Fruit fly (Drosophila melanogaster) whole organism, wandering third instar larva: Measurements from ENCODE around the gene CG17376.

Experiments
- Abd-B ChIP-seq: fragments of >200 bp; optimal IDR thresholded peaks from 2 replicates; lab custom pipeline; 2017; ENCODE audit warnings: missing biosample characterization, missing genetic modification characterization
- CG32264 ChIP-seq: fragments of 200-800 bp; sonication (Bioruptor generic); optimal IDR thresholded peaks from 2 replicates; lab custom pipeline; 2016; ENCODE audit warnings: missing biosample characterization, missing genetic modification characterization
- CG9705 ChIP-seq: fragments of 200-800 bp; sonication (Bioruptor generic); optimal IDR thresholded peaks from 2 replicates; lab custom pipeline; 2018; ENCODE audit warnings: missing biosample characterization, mild to moderate bottlenecking, missing genetic modification characterization
- CrebA ChIP-seq: fragments of 200-800 bp; sonication (Bioruptor generic); optimal IDR thresholded peaks from 2 replicates; lab custom pipeline; 2016; ENCODE audit warnings: missing biosample characterization, mild to moderate bottlenecking, missing genetic modification characterization, borderline replicate concordance
- Dfd ChIP-seq: fragments of >200 bp; optimal IDR thresholded peaks from 2 replicates; lab custom pipeline; 2017; ENCODE audit warnings: missing biosample characterization, missing genetic modification characterization
- Dif ChIP-seq: fragments of 200-275, 200-300 bp; sonication (Bioruptor generic); optimal IDR thresholded peaks from 2 replicates; lab custom pipeline; 2018; ENCODE audit warnings: missing biosample characterization, missing genetic modification characterization; ENCODE audit not compliant: partially characterized antibody
- GATAd ChIP-seq: sonication (Bioruptor generic); optimal IDR thresholded peaks from 2 replicates; lab custom pipeline; 2016; ENCODE audit warnings: missing biosample characterization, missing genetic modification characterization
- HLH106 ChIP-seq: fragments of 200-800 bp; optimal IDR thresholded peaks from 3 replicates; lab custom pipeline; 2019; ENCODE audit warnings: missing biosample characterization, mild to moderate bottlenecking, missing genetic modification characterization, moderate library complexity
- Hnf4 ChIP-seq: fragments of 200-800 bp; sonication (Bioruptor generic); optimal IDR thresholded peaks from 2 replicates; lab custom pipeline; 2016; ENCODE audit warnings: missing biosample characterization, mild to moderate bottlenecking, missing genetic modification characterization
- Hr78 ChIP-seq: fragments of >200 bp; optimal IDR thresholded peaks from 2 replicates; lab custom pipeline; 2017; ENCODE audit warnings: missing biosample characterization, missing genetic modification characterization
- Hr83 ChIP-seq: fragments of 200-300 bp; sonication (Bioruptor generic); optimal IDR thresholded peaks from 2 replicates; lab custom pipeline; 2016; ENCODE audit warnings: missing biosample characterization, mild to moderate bottlenecking, missing genetic modification characterization, moderate library complexity; ENCODE audit not compliant: poor library complexity, severe bottlenecking
- Mio ChIP-seq: sonication (Bioruptor generic); optimal IDR thresholded peaks from 2 replicates; lab custom pipeline; 2016; ENCODE audit warnings: missing biosample characterization, missing genetic modification characterization
- Myc ChIP-seq: fragments of >200 bp; optimal IDR thresholded peaks from 2 replicates; lab custom pipeline; 2017
- N ChIP-seq: fragments of >200 bp; optimal IDR thresholded peaks from 2 replicates; lab custom pipeline; 2018; ENCODE audit warnings: missing biosample characterization, missing external identifiers, missing genetic modification characterization
- Rel ChIP-seq, 2 experiments: fragments of 200-800 bp; sonication (Bioruptor generic) in 1 of 2; optimal IDR thresholded peaks; 2 replicates in 1 of 2; 3 replicates in 1 of 2; lab custom pipeline; 2016 to 2019; ENCODE audit warnings: mild to moderate bottlenecking in 2 of 2, missing biosample characterization in 2 of 2, missing genetic modification characterization in 2 of 2, moderate library complexity in 1 of 2
- br ChIP-seq: fragments of 200-800 bp; sonication (Bioruptor generic); optimal IDR thresholded peaks from 2 replicates; lab custom pipeline; 2016; ENCODE audit warnings: missing biosample characterization, missing genetic modification characterization
- brk ChIP-seq: fragments of 200-800 bp; sonication (Bioruptor generic); optimal IDR thresholded peaks from 2 replicates; lab custom pipeline; 2016; ENCODE audit warnings: missing biosample characterization, mild to moderate bottlenecking, missing genetic modification characterization
- dl ChIP-seq, 2 experiments: fragments of 175-275, 200-275 bp in 1 of 2; fragments of 200-275 bp in 1 of 2; sonication (Bioruptor generic); optimal IDR thresholded peaks; lab custom pipeline; 2018; ENCODE audit warnings: mild to moderate bottlenecking in 2 of 2, missing biosample characterization in 2 of 2, missing genetic modification characterization in 2 of 2, moderate library complexity in 2 of 2; ENCODE audit not compliant: partially characterized antibody in 2 of 2, insufficient read depth in 1 of 2
- dmrt93B ChIP-seq: fragments of 200-800 bp; sonication (Bioruptor generic); optimal IDR thresholded peaks from 2 replicates; lab custom pipeline; 2018; ENCODE audit warnings: missing biosample characterization, mild to moderate bottlenecking, missing genetic modification characterization
- ey ChIP-seq: fragments of 200-800 bp; sonication (Bioruptor generic); optimal IDR thresholded peaks from 2 replicates; lab custom pipeline; 2016; ENCODE audit warnings: missing biosample characterization, missing genetic modification characterization
- foxo ChIP-seq, 2 experiments: fragments of 200-800 bp; sonication (Bioruptor generic); optimal IDR thresholded peaks; 2 replicates in 1 of 2; 3 replicates in 1 of 2; lab custom pipeline; 2016 to 2017; ENCODE audit warnings: missing biosample characterization in 2 of 2, missing genetic modification characterization in 2 of 2
- h ChIP-seq: fragments of 200-800 bp; sonication (Bioruptor generic); optimal IDR thresholded peaks from 3 replicates; lab custom pipeline; 2016; ENCODE audit warnings: missing biosample characterization, mild to moderate bottlenecking, missing genetic modification characterization
- jim ChIP-seq: fragments of 175-275, 200-325 bp; sonication (Bioruptor generic); optimal IDR thresholded peaks from 2 replicates; lab custom pipeline; 2016; ENCODE audit warnings: missing biosample characterization, mild to moderate bottlenecking, missing genetic modification characterization
- lola ChIP-seq: fragments of >200 bp; optimal IDR thresholded peaks from 2 replicates; lab custom pipeline; 2017; ENCODE audit warnings: missing biosample characterization, missing genetic modification characterization
- pan ChIP-seq: fragments of >200 bp; optimal IDR thresholded peaks from 2 replicates; lab custom pipeline; 2017
- psq ChIP-seq: fragments of 200-800 bp; sonication (Bioruptor generic); optimal IDR thresholded peaks from 3 replicates; lab custom pipeline; 2017; ENCODE audit warnings: missing biosample characterization, mild to moderate bottlenecking, missing genetic modification characterization, moderate library complexity
- rgr ChIP-seq: fragments of 200-800 bp; sonication (Bioruptor generic); optimal IDR thresholded peaks from 3 replicates; lab custom pipeline; 2016; ENCODE audit warnings: missing biosample characterization, mild to moderate bottlenecking, missing genetic modification characterization
- sage ChIP-seq: fragments of 200-800 bp; sonication (Bioruptor generic); optimal IDR thresholded peaks from 2 replicates; lab custom pipeline; 2016; ENCODE audit warnings: missing biosample characterization, mild to moderate bottlenecking, missing genetic modification characterization
- sv ChIP-seq: fragments of 200-800 bp; sonication (Bioruptor generic); optimal IDR thresholded peaks from 3 replicates; lab custom pipeline; 2016; ENCODE audit warnings: missing biosample characterization, missing genetic modification characterization
- tai ChIP-seq: sonication (Bioruptor generic); optimal IDR thresholded peaks from 2 replicates; lab custom pipeline; 2016; ENCODE audit warnings: missing biosample characterization, missing genetic modification characterization
- woc ChIP-seq: sonication (Bioruptor generic); optimal IDR thresholded peaks from 2 replicates; lab custom pipeline; 2016; ENCODE audit warnings: missing biosample characterization, mild to moderate bottlenecking, missing genetic modification characterization

The CG17376 gene

dm6 chr2L:6794418-6794793 is 6.3 kb downstream of the CG17376 start:
- TF ChIP-seq GATAd (GFP tag; lab: Kevin White, UChicago) (no peak), Abd-B (GFP tag; lab: Kevin White, UChicago) (no peak), sv (no peak), dl (GFP tag; optimal IDR thresholded peaks at IDR 0.05; lab: Kevin White, UChicago; ENCODE audit: insufficient read depth in 1 of 2, partially characterized antibody in 2 of 2) (peak in 1 of 2 experiments; percentile 12), dmrt93B (GFP tag; lab: Kevin White, UChicago) (no peak), N (GFP tag; lab: Kevin White, UChicago) (no peak), rgr (GFP tag; lab: Kevin White, UChicago) (no peak), Hr78 (GFP tag; lab: Kevin White, UChicago) (no peak), Dif (peak; percentile 53), CrebA (GFP tag; lab: Kevin White, UChicago) (no peak), Dfd (GFP tag; lab: Kevin White, UChicago) (no peak), CG9705 (no peak), brk (GFP tag; lab: Kevin White, UChicago) (no peak), Rel (GFP tag; optimal IDR thresholded peaks at IDR 0.05; lab: Kevin White, UChicago) (no peak), Rel (tag; optimal IDR thresholded peaks at IDR 0.05; lab: Kevin White, UChicago) (no peak), br (no peak), Hnf4 (GFP tag; lab: Kevin White, UChicago) (peak; percentile 1), HLH106 (tag; lab: Kevin White, UChicago) (no peak), Mio (GFP tag; lab: Kevin White, UChicago) (no peak), woc (GFP tag; lab: Kevin White, UChicago) (no peak)

- TF ChIP-seq Dif (peak; percentile 2), ey (GFP tag; lab: Kevin White, UChicago) (no peak)
Measured at dm6 chr2L:6793763-6794417, 6.8 kb downstream of the CG17376 start.

dm6 chr2L:6791845-6792443 is 8.8 kb downstream of the CG17376 start:
- peak; percentile 32 for TF ChIP-seq Dif
- peak in 1 of 2 experiments; percentile 69 for TF ChIP-seq dl (GFP tag; optimal IDR thresholded peaks at IDR 0.05; lab: Kevin White, UChicago; ENCODE audit: insufficient read depth in 1 of 2, partially characterized antibody in 2 of 2)
- no peak for TF ChIP-seq GATAd (GFP tag; lab: Kevin White, UChicago)

- TF ChIP-seq psq (no peak), Myc (lab: Kevin White, UChicago) (no peak), h (GFP tag; lab: Kevin White, UChicago) (peak; percentile 3), lola (GFP tag; lab: Kevin White, UChicago) (no peak), CrebA (GFP tag; lab: Kevin White, UChicago) (peak; percentile 47), rgr (GFP tag; lab: Kevin White, UChicago) (no peak), pan (lab: Kevin White, UChicago) (no peak), CG32264 (GFP tag; lab: Kevin White, UChicago) (no peak), foxo (GFP tag; optimal IDR thresholded peaks at IDR 0.05; lab: Kevin White, UChicago) (no peak), tai (GFP tag; lab: Kevin White, UChicago) (no peak), sage (GFP tag; lab: Kevin White, UChicago) (peak; percentile 43), CG9705 (no peak), Abd-B (GFP tag; lab: Kevin White, UChicago) (no peak)
Measured at dm6 chr2L:6789358-6789757, 11.3 kb downstream of the CG17376 start.

- TF ChIP-seq brk (GFP tag; lab: Kevin White, UChicago) (peak; percentile 37), pan (lab: Kevin White, UChicago) (no peak), jim (GFP tag; lab: Kevin White, UChicago) (no peak), Hr83 (GFP tag; lab: Kevin White, UChicago) (no peak), lola (GFP tag; lab: Kevin White, UChicago) (peak; percentile 33), psq (no peak), foxo (GFP tag; optimal IDR thresholded peaks at IDR 0.05; lab: Kevin White, UChicago) (no peak), rgr (GFP tag; lab: Kevin White, UChicago) (no peak), Mio (GFP tag; lab: Kevin White, UChicago) (no peak), dl (GFP tag; optimal IDR thresholded peaks at IDR 0.05; lab: Kevin White, UChicago; ENCODE audit: insufficient read depth in 1 of 2, partially characterized antibody in 2 of 2) (no peak), sv (peak; percentile 29)
Measured at dm6 chr2L:6787973-6788368, 12.7 kb downstream of the CG17376 start.
